Worm (Caenorhabditis elegans): ENCODE results near the gene F25D1.5.

F25D1.5 gene

DNA sequence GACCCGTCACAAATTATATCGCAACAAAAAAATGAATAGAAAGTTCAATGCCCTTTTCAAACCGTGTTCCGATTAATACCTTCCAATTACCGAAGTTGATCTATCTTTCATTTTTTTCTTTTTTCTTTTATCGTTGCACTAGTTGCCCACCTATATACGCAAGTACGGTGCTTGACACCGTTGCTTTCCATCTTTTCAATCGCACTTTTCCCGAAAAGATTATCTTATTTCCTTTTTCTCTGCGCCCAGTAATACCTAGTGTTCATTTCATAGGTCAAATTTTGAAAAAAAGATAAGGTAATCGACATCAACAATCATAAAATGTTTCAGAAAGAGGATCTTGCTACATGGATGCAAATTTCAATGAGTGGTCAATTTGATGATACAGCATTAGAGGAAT, 17.0 kb downstream of the F25D1.5 start:
- TF ChIP-seq nhr-77 (tag; optimal IDR thresholded peaks at IDR 0.05): no peak
- peak; percentile 22 for TF ChIP-seq fos-1 (tag; optimal IDR thresholded peaks at IDR 0.05)

DNA sequence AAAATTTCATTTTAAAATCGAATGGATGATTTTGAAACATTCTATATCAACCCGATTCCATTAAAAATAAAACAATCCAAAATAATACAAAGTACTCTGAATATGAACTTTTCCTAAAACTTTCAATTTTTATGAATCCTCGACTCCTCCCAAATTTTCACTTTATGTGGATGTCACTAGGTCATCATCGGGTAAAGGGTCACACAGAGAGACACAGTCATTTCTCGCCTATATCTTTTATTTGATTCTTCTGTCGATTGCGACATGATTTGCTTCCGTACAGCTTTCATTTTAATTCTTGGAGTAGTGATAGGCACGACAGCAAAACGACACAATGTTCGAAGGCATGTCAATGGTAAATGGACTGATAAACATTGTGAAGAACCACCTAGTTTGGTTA, 18.1 kb downstream of the F25D1.5 start, which contains the start of gene F25D1.3:
Gene F25D1.3 (plus strand): TSS at position 225 of the 400 bp plus-strand sequence.
- TF ChIP-seq fos-1 (tag; optimal IDR thresholded peaks at IDR 0.05) (no peak), elt-3 (tag; optimal IDR thresholded peaks at IDR 0.05) (no peak), mbf-1 (tag; optimal IDR thresholded peaks at IDR 0.05) (no peak), blmp-1 (tag; optimal IDR thresholded peaks at IDR 0.05; ENCODE audit: insufficient read depth) (peak; percentile 30)

DNA sequence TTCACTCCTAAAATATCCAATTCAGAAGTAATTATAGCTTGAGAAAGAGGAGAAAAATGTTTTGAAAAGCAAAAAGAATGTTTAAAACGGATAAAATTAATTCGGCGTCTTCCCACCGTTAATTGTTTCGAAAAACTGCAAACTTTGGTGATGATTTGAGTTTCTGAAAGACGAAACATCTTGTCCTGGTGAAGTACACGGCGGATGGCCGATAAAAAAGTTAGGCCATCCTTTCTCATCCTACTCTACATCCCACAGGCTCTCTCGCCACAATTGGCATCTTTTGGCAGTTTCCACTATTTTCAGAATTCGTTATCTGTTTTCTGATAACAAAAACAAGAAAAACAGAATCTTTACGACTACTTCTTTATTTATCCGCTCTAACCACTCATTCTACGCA, 20.7 kb downstream of the F25D1.5 start, which contains the start of the genes C35A5.8 and hda-11:
Gene C35A5.8 (minus strand): TSS at position 7 of the 400 bp plus-strand sequence.
Gene hda-11 (plus strand): TSS at position 283 of the 400 bp plus-strand sequence.
- TF ChIP-seq snpc-4 (tag; optimal IDR thresholded peaks at IDR 0.05) (peak; percentile 14), sma-9 (GFP tag; optimal IDR thresholded peaks at IDR 0.05) (peak; percentile 86), sma-9 (tag; optimal IDR thresholded peaks at IDR 0.05) (no peak), nhr-129 (tag; optimal IDR thresholded peaks at IDR 0.05) (peak; percentile 62), C34F6.9 (tag; optimal IDR thresholded peaks at IDR 0.05) (peak; percentile 69), fos-1 (tag; optimal IDR thresholded peaks at IDR 0.05) (peak; percentile 44), crh-2 (tag; optimal IDR thresholded peaks at IDR 0.05) (peak; percentile 64), F13H6.1 (tag; optimal IDR thresholded peaks at IDR 0.05) (peak; percentile 73), gmeb-1 (tag; optimal IDR thresholded peaks at IDR 0.05) (peak; percentile 76), egl-27 (tag; optimal IDR thresholded peaks at IDR 0.05) (no peak), nhr-25 (tag; optimal IDR thresholded peaks at IDR 0.05) (no peak), unc-55 (GFP tag; optimal IDR thresholded peaks at IDR 0.05) (peak; percentile 77), peb-1 (tag; optimal IDR thresholded peaks at IDR 0.05) (no peak), unc-62 (GFP tag; optimal IDR thresholded peaks at IDR 0.05) (no peak), nhr-21 (tag; optimal IDR thresholded peaks at IDR 0.05) (peak; percentile 30), lsy-2 (tag; optimal IDR thresholded peaks at IDR 0.05) (peak; percentile 65 to 75), R02D3.7 (tag; optimal IDR thresholded peaks at IDR 0.05) (no peak), elt-3 (tag; optimal IDR thresholded peaks at IDR 0.05) (no peak), ztf-4 (tag; optimal IDR thresholded peaks at IDR 0.05) (no peak), ztf-11 (tag; optimal IDR thresholded peaks at IDR 0.05) (no peak), sem-4 (tag; optimal IDR thresholded peaks at IDR 0.05) (peak; percentile 34), nhr-237 (tag; optimal IDR thresholded peaks at IDR 0.05) (no peak), nhr-6 (tag; optimal IDR thresholded peaks at IDR 0.05) (peak; percentile 41), sma-3 (GFP tag; optimal IDR thresholded peaks at IDR 0.05) (peak; percentile 62), unc-39 (tag; optimal IDR thresholded peaks at IDR 0.05) (no peak), lin-39 (tag; optimal IDR thresholded peaks at IDR 0.05) (no peak), blmp-1 (tag; optimal IDR thresholded peaks at IDR 0.05; ENCODE audit: insufficient read depth) (peak; percentile 10)

- TF ChIP-seq egl-27 (tag; optimal IDR thresholded peaks at IDR 0.05) (no peak), ZK546.5 (tag; optimal IDR thresholded peaks at IDR 0.05) (no peak), nhr-237 (tag; optimal IDR thresholded peaks at IDR 0.05) (no peak), nhr-10 (tag; optimal IDR thresholded peaks at IDR 0.05) (no peak), ama-1 (optimal IDR thresholded peaks at IDR 0.05) (no peak), nhr-21 (tag; optimal IDR thresholded peaks at IDR 0.05) (no peak), Y55F3AM.14 (GFP tag; optimal IDR thresholded peaks at IDR 0.05) (no peak), skn-1 (tag; optimal IDR thresholded peaks at IDR 0.05) (no peak), nhr-25 (tag; optimal IDR thresholded peaks at IDR 0.05) (no peak), C34F6.9 (tag; optimal IDR thresholded peaks at IDR 0.05) (no peak), nhr-6 (tag; optimal IDR thresholded peaks at IDR 0.05) (no peak), snpc-4 (tag; optimal IDR thresholded peaks at IDR 0.05) (no peak), blmp-1 (tag; optimal IDR thresholded peaks at IDR 0.05; ENCODE audit: insufficient read depth) (no peak), gmeb-1 (tag; optimal IDR thresholded peaks at IDR 0.05) (no peak), lin-11 (tag; optimal IDR thresholded peaks at IDR 0.05) (no peak), ceh-82 (tag; optimal IDR thresholded peaks at IDR 0.05) (no peak), aly-2 (tag; optimal IDR thresholded peaks at IDR 0.05) (no peak), zag-1 (tag; optimal IDR thresholded peaks at IDR 0.05) (no peak), unc-39 (tag; optimal IDR thresholded peaks at IDR 0.05) (no peak), elt-1 (tag; optimal IDR thresholded peaks at IDR 0.05) (no peak)
These were observed 29.9 kb downstream of the F25D1.5 start for ce11 chrV:10516702-10517101.

Measured in whole organism, L2 larva.